Worm (Caenorhabditis elegans) whole organism, L4/young adult: ENCODE data around the gene spr-2.
A peak's percentile ranks its signal among the peaks of the same experiment; 100 is the strongest.

Experiments used
- W03F9.2 ChIP-seq: fragments of 150-350 bp; optimal IDR thresholded peaks from 2 replicates; lab custom pipeline; 2014; ENCODE audit warnings: missing biosample characterization, missing genetic modification characterization
- dao-5 ChIP-seq: sonication (generic microtip); optimal IDR thresholded peaks from 2 replicates; lab custom pipeline; 2016; ENCODE audit warnings: missing genotype, missing genetic modification characterization, moderate library complexity, missing compliant biosample characterization
- him-1 ChIP-seq: sonication (generic microtip); optimal IDR thresholded peaks from 2 replicates; lab custom pipeline; 2016; ENCODE audit warnings: missing genotype, missing genetic modification reagents, missing genetic modification characterization, missing compliant biosample characterization

Gene spr-2

DNA sequence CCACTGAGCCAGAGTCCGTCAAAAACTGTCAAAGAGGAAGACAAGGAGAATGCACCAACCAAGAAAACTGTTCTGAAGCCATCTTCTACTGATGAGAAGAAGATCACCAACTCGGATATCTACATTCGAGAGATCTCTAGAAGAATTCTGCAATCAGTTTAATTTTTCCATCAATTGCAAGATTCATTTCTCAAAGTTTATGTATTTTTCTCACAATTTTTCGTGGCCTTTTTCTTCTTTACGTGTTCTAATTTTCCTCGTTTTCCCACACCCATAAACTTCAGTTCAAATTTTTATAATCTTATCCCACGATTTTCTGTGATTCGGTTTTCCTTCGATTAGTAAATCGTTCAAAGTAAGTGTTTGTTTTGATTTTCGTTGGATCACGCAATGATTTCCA lies 17.4 kb upstream of the spr-2 start, which contains the start of gene hdl-2:
Gene hdl-2, plus strand, starts transcription at position 301 of the 400 bp plus-strand sequence.
- TF ChIP-seq him-1 (no peak), dao-5 (tag; lab: Kevin White, UChicago) (no peak), W03F9.2 (tag; lab: Kevin White, UChicago) (no peak)

DNA sequence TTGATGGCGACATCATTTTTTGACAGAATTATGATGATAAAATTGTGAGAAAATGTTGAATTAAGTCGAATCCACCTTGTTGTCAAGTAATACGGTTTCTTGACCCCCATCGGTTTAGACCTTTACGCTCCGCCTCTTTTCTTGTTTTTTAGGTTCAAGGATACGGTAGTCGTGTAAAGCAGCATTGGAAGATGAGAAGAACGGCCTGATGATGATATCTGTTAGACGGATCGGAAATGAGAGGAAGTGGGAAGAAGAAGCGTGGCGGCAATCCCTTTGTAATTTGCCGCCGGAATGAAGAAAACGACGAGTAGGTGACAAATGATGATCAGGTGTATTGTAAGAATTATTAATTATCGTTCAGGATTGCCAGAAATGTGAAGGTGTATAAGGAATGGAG lies 11.5 kb upstream of the spr-2 start, which contains the start of gene npax-4:
Gene npax-4, minus strand, starts transcription at position 101 of the 400 bp plus-strand sequence.
- no peak for TF ChIP-seq him-1

DNA sequence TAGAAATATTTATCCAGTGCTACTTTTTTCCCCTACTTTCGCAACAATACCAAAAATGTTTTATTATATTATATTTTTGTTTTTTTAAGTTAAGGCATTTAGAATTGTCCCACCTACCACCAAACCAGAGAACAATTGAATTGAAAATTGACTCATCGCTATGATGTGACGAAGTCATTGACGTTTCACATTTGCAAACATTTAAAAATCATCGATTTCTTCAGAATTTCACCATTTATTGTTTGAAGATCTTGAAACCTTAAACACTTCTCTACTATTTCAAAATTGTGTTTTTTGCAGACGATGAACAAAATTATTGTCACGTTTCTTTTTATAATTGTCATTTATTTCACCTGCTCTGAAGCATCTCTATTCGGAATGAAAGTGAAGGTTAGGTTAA lies 10.1 kb upstream of the spr-2 start, which contains the start of gene C09G9.8:
Gene C09G9.8, plus strand, starts transcription at position 301 of the 400 bp plus-strand sequence.
- TF ChIP-seq dao-5 (tag; lab: Kevin White, UChicago) = no peak
- no peak for TF ChIP-seq W03F9.2 (tag; lab: Kevin White, UChicago)
- no peak for TF ChIP-seq him-1

DNA sequence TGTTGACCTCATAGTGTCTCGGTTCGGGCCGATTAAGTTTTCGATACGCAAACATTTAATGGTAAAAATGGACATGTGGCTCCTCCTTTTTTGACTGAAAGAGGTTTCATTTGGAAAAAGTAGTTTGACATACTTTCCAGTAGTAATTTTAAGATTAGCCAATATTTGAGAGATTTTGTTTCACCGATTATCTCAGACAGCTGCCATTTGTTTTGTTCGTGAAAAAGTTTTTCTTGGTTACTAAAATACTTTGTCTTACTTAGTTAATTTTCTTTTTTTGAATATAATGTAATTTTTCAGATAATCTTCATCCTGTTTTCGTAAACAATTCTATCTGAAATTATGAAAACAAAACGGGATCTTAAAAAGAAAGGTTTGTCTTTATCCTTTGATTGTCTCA lies 5.0 kb upstream of the spr-2 start, which contains the start of gene C09G9.5:
Gene C09G9.5, plus strand, starts transcription at position 301 of the 400 bp plus-strand sequence.
- no peak for TF ChIP-seq dao-5 (tag; lab: Kevin White, UChicago)
- TF ChIP-seq W03F9.2 (tag; lab: Kevin White, UChicago) = no peak
- TF ChIP-seq him-1 = no peak

ce11 chrIV:8888525-8889026 lies 2.7 kb upstream of the spr-2 start, which contains the start of gene oma-1:
oma-1 (plus strand) TSS chrIV:8888976.
- TF ChIP-seq him-1 = no peak
- peak; percentile 26 for TF ChIP-seq W03F9.2 (tag; lab: Kevin White, UChicago)

DNA sequence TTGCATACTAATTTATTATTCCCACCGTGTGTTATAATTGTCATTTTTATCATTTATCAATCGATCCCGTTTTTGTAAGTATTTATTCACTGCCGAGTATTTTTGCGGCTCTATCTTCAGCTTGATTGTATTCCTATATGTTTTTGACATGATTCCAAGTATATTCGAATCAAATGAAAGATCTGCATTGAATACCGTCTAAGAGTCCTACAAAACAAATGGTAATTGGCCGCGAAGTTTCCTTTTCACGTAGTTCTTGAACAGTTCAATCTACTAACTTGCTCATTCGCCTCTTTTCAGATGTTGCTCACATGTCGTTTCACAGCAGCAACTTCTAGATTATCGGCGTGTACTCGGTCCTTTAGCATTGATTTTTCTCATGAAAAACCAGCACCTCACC lies 1.3 kb downstream of the spr-2 start, which contains the start of gene C27B7.2:
Gene C27B7.2, plus strand, starts transcription at position 301 of the 400 bp plus-strand sequence.
- TF ChIP-seq W03F9.2 (tag; lab: Kevin White, UChicago) (no peak), dao-5 (tag; lab: Kevin White, UChicago) (no peak)

DNA sequence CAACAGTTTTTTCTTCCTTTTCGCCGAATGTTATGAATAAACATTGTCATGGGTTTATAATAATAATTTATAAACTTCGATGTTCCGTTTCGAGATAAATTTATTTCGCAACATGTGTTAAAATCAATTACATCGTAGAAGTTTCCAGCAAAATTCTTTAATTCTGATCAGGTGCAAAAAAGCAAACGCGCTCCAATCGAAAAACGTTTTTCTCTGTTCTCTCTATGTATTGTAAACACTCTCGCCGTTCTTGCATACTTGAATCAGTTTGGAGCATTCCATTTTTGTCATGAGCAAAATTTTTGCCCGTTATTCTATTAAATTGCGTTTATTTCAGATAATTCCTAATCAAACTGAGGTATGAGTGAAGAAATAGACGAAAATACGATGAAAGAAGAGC lies 2.5 kb downstream of the spr-2 start, which contains the start of gene rad-54.L2:
Gene rad-54.L2, plus strand, starts transcription at position 332 of the 400 bp plus-strand sequence.
- TF ChIP-seq W03F9.2 (tag; lab: Kevin White, UChicago) = peak; percentile 80
- TF ChIP-seq him-1 = no peak

- no peak for TF ChIP-seq him-1
- no peak for TF ChIP-seq dao-5 (tag; lab: Kevin White, UChicago)
- TF ChIP-seq W03F9.2 (tag; lab: Kevin White, UChicago) = no peak
These were observed 10.1 kb downstream of the spr-2 start, which contains the start of gene C27B7.5 for ce11 chrIV:8901346-8901745. C27B7.5 (plus strand) TSS chrIV:8901646.

- TF ChIP-seq dao-5 (tag; lab: Kevin White, UChicago) = no peak
- no peak for TF ChIP-seq W03F9.2 (tag; lab: Kevin White, UChicago)
- TF ChIP-seq him-1 = no peak
These were observed 14.9 kb downstream of the spr-2 start, which contains the start of gene C27B7.6 for ce11 chrIV:8906164-8906563. C27B7.6 (minus strand) TSS chrIV:8906345.

ce11 chrIV:8906743-8907142 lies 15.5 kb downstream of the spr-2 start, which contains the start of gene C27B7.7:
C27B7.7 (plus strand) TSS chrIV:8907043.
- TF ChIP-seq him-1 (no peak), W03F9.2 (tag; lab: Kevin White, UChicago) (no peak), dao-5 (tag; lab: Kevin White, UChicago) (no peak)

DNA sequence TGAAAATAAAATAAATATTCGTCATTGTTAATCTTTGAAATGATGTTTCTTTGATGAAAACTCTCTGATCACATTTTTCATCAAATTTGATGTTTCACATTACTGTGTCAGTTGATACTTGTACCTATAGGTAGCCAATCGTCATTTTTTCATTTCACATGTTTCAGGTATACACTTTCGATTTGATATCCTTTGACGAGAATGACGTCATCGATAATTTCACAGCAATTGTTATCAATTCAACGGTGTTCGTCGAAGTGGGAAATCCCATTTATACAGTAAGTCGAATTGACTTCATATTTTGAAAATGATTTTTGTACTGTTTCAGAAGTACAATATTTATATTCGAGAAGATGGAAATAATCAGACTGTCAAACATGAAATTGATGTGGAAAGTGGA lies 22.9 kb downstream of the spr-2 start:
- TF ChIP-seq him-1 = no peak
- no peak for TF ChIP-seq dao-5 (tag; lab: Kevin White, UChicago)
- no peak for TF ChIP-seq W03F9.2 (tag; lab: Kevin White, UChicago)

DNA sequence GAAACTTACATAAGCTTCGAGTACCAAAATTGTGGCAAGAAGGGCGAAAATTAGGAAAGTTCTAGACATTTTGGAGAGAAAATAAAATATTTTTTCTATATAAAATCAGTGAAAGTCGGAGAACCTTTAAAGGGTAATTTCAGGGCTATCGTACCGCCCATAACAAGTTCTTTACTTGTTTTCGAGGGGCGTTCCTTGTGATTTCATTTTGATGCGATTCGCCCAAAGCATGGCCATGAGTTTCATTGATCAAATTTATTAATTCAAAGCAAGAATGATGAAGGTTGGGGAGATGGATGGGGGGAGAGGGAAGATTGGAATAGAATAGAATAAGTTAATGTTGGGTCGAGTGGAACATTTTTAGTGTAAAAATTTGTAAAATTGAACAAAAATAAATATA lies 24.7 kb downstream of the spr-2 start, which contains the start of gene C27B7.9:
Gene C27B7.9, minus strand, starts transcription at position 101 of the 400 bp plus-strand sequence.
- TF ChIP-seq him-1 = no peak
- no peak for TF ChIP-seq dao-5 (tag; lab: Kevin White, UChicago)
- TF ChIP-seq W03F9.2 (tag; lab: Kevin White, UChicago) = no peak

- TF ChIP-seq him-1 (no peak), dao-5 (tag; lab: Kevin White, UChicago) (no peak), W03F9.2 (tag; lab: Kevin White, UChicago) (no peak)
These were observed 27.5 kb downstream of the spr-2 start, which contains the start of gene rap-1 for ce11 chrIV:8918790-8919189. rap-1 (minus strand) TSS chrIV:8918890.

- TF ChIP-seq him-1 (no peak), W03F9.2 (tag; lab: Kevin White, UChicago) (no peak)
These were observed 29.1 kb downstream of the spr-2 start for ce11 chrIV:8920284-8920806.
